Worm (Caenorhabditis elegans): Measurements from ENCODE around the gene svop-1.

ce11 chrIII:8929723-8930122 is 44.4 kb upstream of the svop-1 start, which contains the start of gene arrd-15:
- TF ChIP-seq pha-4 (tag; optimal IDR thresholded peaks at IDR 0.05) = no peak
- no peak for TF ChIP-seq odd-2 (tag; optimal IDR thresholded peaks at IDR 0.05)
- TF ChIP-seq ets-4 (tag; optimal IDR thresholded peaks at IDR 0.05) = no peak
- TF ChIP-seq nhr-11 (tag; optimal IDR thresholded peaks at IDR 0.05) = no peak
- TF ChIP-seq ama-1 (optimal IDR thresholded peaks at IDR 0.05) = no peak
- no peak for TF ChIP-seq ztf-16 (tag; optimal IDR thresholded peaks at IDR 0.05)
- no peak for TF ChIP-seq ceh-6 (GFP tag; optimal IDR thresholded peaks at IDR 0.05)
